Fruit fly (Drosophila melanogaster) whole organism, embryonic: ENCODE measurements around the gene mag.
A peak's percentile ranks its signal among the peaks of the same experiment; 100 is the strongest.

Experiments
- Blimp-1 ChIP-seq: fragments of 200-800 bp; sonication (Bioruptor generic); optimal IDR thresholded peaks from 3 replicates; lab custom pipeline; 2018; ENCODE audit warnings: missing biosample characterization, missing genetic modification characterization, mild to moderate bottlenecking, moderate library complexity, missing genetic modification reagents
- CG10147 ChIP-seq: fragments of 200-800 bp; sonication (Bioruptor generic); optimal IDR thresholded peaks from 2 replicates; lab custom pipeline; 2019; ENCODE audit warnings: missing biosample characterization, mild to moderate bottlenecking, missing genetic modification characterization, moderate library complexity
- CG12071 ChIP-seq: fragments of 200-800 bp; sonication (Bioruptor generic); optimal IDR thresholded peaks from 3 replicates; lab custom pipeline; 2018; ENCODE audit warnings: missing biosample characterization, mild to moderate bottlenecking, missing genetic modification characterization
- CG12104 ChIP-seq: fragments of 200-800 bp; sonication (Bioruptor generic); optimal IDR thresholded peaks from 3 replicates; lab custom pipeline; 2016; ENCODE audit warnings: missing biosample characterization, missing genetic modification characterization
- CG14050 ChIP-seq: fragments of 200-800 bp; sonication (Bioruptor generic); IDR thresholded peaks from 3 replicates; pipeline ENCODE4 v1.3.6; 2022; ENCODE audit warnings: missing biosample characterization, missing genetic modification characterization
- CG17612 ChIP-seq: fragments of 200-800 bp; sonication (Bioruptor generic); IDR thresholded peaks from 2 replicates; pipeline ENCODE4 v1.3.6; 2022; ENCODE audit warnings: missing biosample characterization, missing genetic modification characterization
- CG18476 ChIP-seq: fragments of 200-800 bp; sonication (Bioruptor generic); optimal IDR thresholded peaks from 2 replicates; lab custom pipeline; 2016; ENCODE audit warnings: missing biosample characterization, mild to moderate bottlenecking, missing genetic modification characterization
- CG2120 ChIP-seq: fragments of 200-800 bp; sonication (Bioruptor generic); optimal IDR thresholded peaks from 3 replicates; lab custom pipeline; 2016; ENCODE audit warnings: missing biosample characterization, missing genetic modification characterization
- CG30403 ChIP-seq: fragments of 200-800 bp; sonication (Bioruptor generic); optimal IDR thresholded peaks from 3 replicates; lab custom pipeline; 2016; ENCODE audit warnings: missing biosample characterization, missing genetic modification characterization
- CG30431 ChIP-seq: fragments of 200-800 bp; sonication (Bioruptor generic); optimal IDR thresholded peaks from 2 replicates; lab custom pipeline; 2017; ENCODE audit warnings: missing biosample characterization, missing genetic modification characterization
- CG31441 ChIP-seq: fragments of 200-800 bp; sonication (Bioruptor generic); IDR thresholded peaks from 2 replicates; pipeline ENCODE4 v1.3.6; 2022; ENCODE audit warnings: missing biosample characterization, missing genetic modification characterization
- CG3163 ChIP-seq: fragments of 200-800 bp; sonication (Bioruptor generic); optimal IDR thresholded peaks from 3 replicates; lab custom pipeline; 2016; ENCODE audit warnings: missing biosample characterization, missing genetic modification characterization
- CG33213 ChIP-seq: fragments of 200-800 bp; sonication (Bioruptor generic); optimal IDR thresholded peaks from 3 replicates; lab custom pipeline; 2016; ENCODE audit warnings: missing biosample characterization, missing genetic modification characterization
- CG34422 ChIP-seq: fragments of 200-800 bp; sonication (Bioruptor generic); IDR thresholded peaks from 3 replicates; pipeline ENCODE4 v1.3.6; 2022; ENCODE audit warnings: missing biosample characterization, missing genetic modification characterization
- CG42726 ChIP-seq: fragments of 200-800 bp; sonication (Bioruptor generic); IDR thresholded peaks from 2 replicates; pipeline ENCODE4 v1.3.6; 2022; ENCODE audit warnings: missing biosample characterization, missing genetic modification characterization; ENCODE audit not compliant: partially characterized antibody
- CG6175 ChIP-seq: fragments of 200-800 bp; sonication (Bioruptor generic); IDR thresholded peaks from 3 replicates; pipeline ENCODE4 v1.3.6; 2022; ENCODE audit warnings: missing biosample characterization, missing genetic modification characterization
- CG6683 ChIP-seq: fragments of 200-800 bp; sonication (Bioruptor generic); optimal IDR thresholded peaks from 2 replicates; lab custom pipeline; 2017; ENCODE audit warnings: missing biosample characterization, mild to moderate bottlenecking, missing genetic modification characterization, missing genetic modification reagents
- Dad ChIP-seq: fragments of 200-800 bp; sonication (Bioruptor generic); optimal IDR thresholded peaks from 3 replicates; lab custom pipeline; 2016; ENCODE audit warnings: missing biosample characterization, missing genetic modification characterization
- Drgx ChIP-seq: fragments of 200-800 bp; sonication (Bioruptor generic); IDR thresholded peaks from 2 replicates; pipeline ENCODE4 v1.3.6; 2022; ENCODE audit warnings: missing biosample characterization, missing genetic modification characterization
- Fer2 ChIP-seq: fragments of 200-800 bp; sonication (Bioruptor generic); optimal IDR thresholded peaks from 2 replicates; lab custom pipeline; 2018; ENCODE audit warnings: missing biosample characterization, mild to moderate bottlenecking, missing genetic modification characterization, moderate library complexity
- HLH4C ChIP-seq: fragments of 200-800 bp; sonication (Bioruptor generic); IDR thresholded peaks from 3 replicates; pipeline ENCODE4 v1.3.6; 2022; ENCODE audit warnings: missing biosample characterization, missing genetic modification characterization; ENCODE audit not compliant: partially characterized antibody
- HmgD ChIP-seq: fragments of 200-800 bp; sonication (Bioruptor generic); optimal IDR thresholded peaks from 3 replicates; lab custom pipeline; 2016; ENCODE audit warnings: missing biosample characterization, missing genetic modification characterization
- Hmx ChIP-seq: fragments of 200-800 bp; sonication (Bioruptor generic); optimal IDR thresholded peaks from 2 replicates; lab custom pipeline; 2016; ENCODE audit warnings: missing biosample characterization, missing genetic modification characterization
- Hsf ChIP-seq: fragments of 200-800 bp; sonication (Bioruptor generic); optimal IDR thresholded peaks from 3 replicates; lab custom pipeline; 2016; ENCODE audit warnings: missing biosample characterization, missing genetic modification characterization
- Jarid2 ChIP-seq: fragments of 200-800 bp; sonication (Bioruptor generic); optimal IDR thresholded peaks from 3 replicates; lab custom pipeline; 2017; ENCODE audit warnings: mild to moderate bottlenecking, missing biosample characterization, missing genetic modification reagents, missing genetic modification characterization
- Myb ChIP-seq: fragments of 200-800 bp; sonication (Bioruptor generic); optimal IDR thresholded peaks from 2 replicates; lab custom pipeline; 2016; ENCODE audit warnings: missing biosample characterization, missing genetic modification characterization
- NC2α ChIP-seq: fragments of 200-800 bp; sonication (Bioruptor generic); optimal IDR thresholded peaks from 2 replicates; lab custom pipeline; 2016; ENCODE audit warnings: missing biosample characterization, missing genetic modification characterization
- Ravus ChIP-seq: fragments of 200-800 bp; sonication (Bioruptor generic); IDR thresholded peaks from 2 replicates; pipeline ENCODE4 v1.3.6; 2022; ENCODE audit warnings: missing biosample characterization, missing genetic modification characterization
- ato ChIP-seq: fragments of 200-800 bp; sonication (Bioruptor generic); IDR thresholded peaks from 2 replicates; pipeline ENCODE4 v1.3.6; 2022; ENCODE audit warnings: missing biosample characterization, missing genetic modification characterization; ENCODE audit not compliant: partially characterized antibody
- bcd ChIP-seq: fragments of 200-800 bp; sonication (Bioruptor generic); optimal IDR thresholded peaks from 2 replicates; lab custom pipeline; 2017; ENCODE audit warnings: missing biosample characterization, mild to moderate bottlenecking, missing genetic modification characterization
- bsh ChIP-seq, 2 experiments: fragments of 200-800 bp; sonication (Bioruptor generic); optimal IDR thresholded peaks; 2 replicates each; lab custom pipeline; 2017 to 2018; ENCODE audit warnings: mild to moderate bottlenecking in 2 of 2, missing biosample characterization in 2 of 2, missing genetic modification characterization in 2 of 2, moderate library complexity in 1 of 2
- cas ChIP-seq: fragments of 200-800 bp; sonication (Bioruptor generic); IDR thresholded peaks from 2 replicates; pipeline ENCODE4 v1.3.6; 2022; ENCODE audit warnings: missing biosample characterization, missing genetic modification characterization
- cato ChIP-seq: fragments of 200-800 bp; sonication (Bioruptor generic); optimal IDR thresholded peaks from 2 replicates; lab custom pipeline; 2016; ENCODE audit warnings: missing biosample characterization, missing genetic modification characterization, borderline replicate concordance
- caup ChIP-seq: fragments of 200-800 bp; sonication (Bioruptor generic); optimal IDR thresholded peaks from 3 replicates; lab custom pipeline; 2017; ENCODE audit warnings: missing biosample characterization, mild to moderate bottlenecking, missing genetic modification characterization, moderate library complexity; ENCODE audit not compliant: severe bottlenecking
- ci ChIP-seq: fragments of 200-800 bp; sonication (Bioruptor generic); IDR thresholded peaks from 3 replicates; pipeline ENCODE4 v1.3.6; 2022; ENCODE audit warnings: missing biosample characterization, missing genetic modification characterization
- danr ChIP-seq: fragments of 200-800 bp; sonication (Bioruptor generic); IDR thresholded peaks from 2 replicates; pipeline ENCODE4 v1.3.6; 2022; ENCODE audit warnings: missing biosample characterization, missing genetic modification characterization
- disco-r ChIP-seq: fragments of 200-800 bp; sonication (Bioruptor generic); optimal IDR thresholded peaks from 2 replicates; lab custom pipeline; 2016; ENCODE audit warnings: missing biosample characterization, missing genetic modification characterization
- dmrt11E ChIP-seq: fragments of 200-800 bp; sonication (Bioruptor generic); optimal IDR thresholded peaks from 3 replicates; lab custom pipeline; 2018; ENCODE audit warnings: missing biosample characterization, mild to moderate bottlenecking, missing genetic modification characterization, moderate library complexity
- ems ChIP-seq: fragments of 200-800 bp; sonication (Bioruptor generic); optimal IDR thresholded peaks from 3 replicates; lab custom pipeline; 2016; ENCODE audit warnings: missing biosample characterization, missing genetic modification characterization
- fd3F ChIP-seq: fragments of 200-800 bp; sonication (Bioruptor generic); optimal IDR thresholded peaks from 2 replicates; lab custom pipeline; 2018; ENCODE audit warnings: missing biosample characterization, mild to moderate bottlenecking, missing genetic modification characterization, moderate library complexity
- jing ChIP-seq: fragments of 200-800 bp; sonication (Bioruptor generic); optimal IDR thresholded peaks from 2 replicates; lab custom pipeline; 2018; ENCODE audit warnings: missing biosample characterization, mild to moderate bottlenecking, missing genetic modification characterization
- mam ChIP-seq: fragments of 200-800 bp; sonication (Bioruptor generic); optimal IDR thresholded peaks from 3 replicates; lab custom pipeline; 2016; ENCODE audit warnings: missing biosample characterization, missing genetic modification characterization
- pho ChIP-seq: fragments of 200-800 bp; sonication (Bioruptor generic); optimal IDR thresholded peaks from 2 replicates; lab custom pipeline; 2016; ENCODE audit warnings: missing biosample characterization, missing genetic modification characterization
- sc ChIP-seq, 3 experiments: fragments of >200 bp in 2 of 3; fragments of 200-800 bp in 1 of 3; sonication (Bioruptor generic) in 1 of 3; optimal IDR thresholded peaks; 2 replicates in 2 of 3; 3 replicates in 1 of 3; lab custom pipeline; 2017; ENCODE audit warnings: mild to moderate bottlenecking in 1 of 3, missing biosample characterization in 1 of 3, missing genetic modification characterization in 1 of 3, missing genetic modification reagents in 1 of 3
- sens-2 ChIP-seq: fragments of 200-800 bp; sonication (Bioruptor generic); IDR thresholded peaks from 2 replicates; pipeline ENCODE4 v1.3.6; 2022; ENCODE audit warnings: missing biosample characterization, missing genetic modification characterization
- sr ChIP-seq: fragments of 200-800 bp; sonication (Bioruptor generic); IDR thresholded peaks from 3 replicates; pipeline ENCODE4 v1.3.6; 2022; ENCODE audit warnings: missing biosample characterization, missing genetic modification characterization
- twi ChIP-seq: fragments of 200-800 bp; optimal IDR thresholded peaks from 2 replicates; lab custom pipeline; 2019; ENCODE audit warnings: missing biosample characterization, mild to moderate bottlenecking, missing genetic modification characterization, moderate library complexity
- wor ChIP-seq: fragments of 200-800 bp; sonication (Bioruptor generic); IDR thresholded peaks from 2 replicates; pipeline ENCODE4 v1.3.6; 2022; ENCODE audit warnings: missing biosample characterization, missing genetic modification characterization

mag gene

dm6 chr3L:20493417-20494261 is 33.2 kb downstream of the mag start (continued):
- TF ChIP-seq CG33213 (GFP tag; lab: Kevin White, UChicago) (peak; percentile 4), ems (GFP tag; lab: Kevin White, UChicago) (peak; percentile 20), cas (GFP tag; lab: Robert Waterston, UW) (no peak; the same call in 1 of the 2 replicates), dmrt11E (tag; lab: Kevin White, UChicago) (no peak), CG30431 (no peak), pho (GFP tag; lab: Kevin White, UChicago) (peak; percentile 51), disco-r (GFP tag; lab: Kevin White, UChicago) (no peak), ci (GFP tag; lab: Robert Waterston, UW) (peak; percentile 69), Hmx (GFP tag; lab: Kevin White, UChicago) (peak; percentile 57), sr (GFP tag; lab: Robert Waterston, UW) (peak; percentile 96), Drgx (GFP tag; lab: Robert Waterston, UW) (peak; percentile 88), CG3163 (GFP tag; lab: Kevin White, UChicago) (peak; percentile 50), mam (GFP tag; lab: Kevin White, UChicago) (peak; percentile 55), Jarid2 (GFP tag; lab: Kevin White, UChicago) (peak; percentile 64), danr (GFP tag; lab: Robert Waterston, UW) (peak; percentile 68; the same call in 1 of the 2 replicates), Dad (peak; percentile 21), cato (GFP tag; lab: Kevin White, UChicago) (peak; percentile 11), CG31441 (peak; percentile 67; the same call in 1 of the 2 replicates), Ravus (GFP tag; lab: Robert Waterston, UW) (no peak), HLH4C (GFP tag; lab: Robert Waterston, UW) (no peak), CG17612 (no peak), CG2120 (peak; percentile 86), HmgD (GFP tag; lab: Kevin White, UChicago) (no peak), Myb (GFP tag; lab: Kevin White, UChicago) (peak; percentile 12), wor (peak; percentile 58), Blimp-1 (GFP tag; lab: Kevin White, UChicago) (peak; percentile 42), CG12071 (GFP tag; lab: Kevin White, UChicago) (no peak), CG42726 (no peak), bcd (GFP tag; lab: Kevin White, UChicago) (peak; percentile 69), CG10147 (GFP tag; lab: Kevin White, UChicago) (peak; percentile 76), CG12104 (GFP tag; lab: Kevin White, UChicago) (peak; percentile 60), CG30403 (GFP tag; lab: Kevin White, UChicago) (peak; percentile 84), Fer2 (tag; lab: Kevin White, UChicago) (no peak), fd3F (GFP tag; lab: Kevin White, UChicago) (peak; percentile 50), sc (optimal IDR thresholded peaks at IDR 0.05; lab: Kevin White, UChicago) (no peak), sc (GFP tag; optimal IDR thresholded peaks at IDR 0.05; lab: Kevin White, UChicago) (no peak), CG6175 (GFP tag; lab: Robert Waterston, UW) (no peak), CG18476 (GFP tag; lab: Kevin White, UChicago) (no peak), twi (tag; lab: Kevin White, UChicago) (peak; percentile 5), NC2α (GFP tag; lab: Kevin White, UChicago) (no peak), CG6683 (GFP tag; lab: Kevin White, UChicago) (peak; percentile 37), jing (no peak), CG34422 (peak; percentile 85; the same call in 2 of the 3 replicates), Hsf (GFP tag; lab: Kevin White, UChicago) (peak; percentile 62), ato (GFP tag; lab: Robert Waterston, UW) (no peak), CG14050 (GFP tag; lab: Robert Waterston, UW) (peak; percentile 67), bsh (GFP tag; optimal IDR thresholded peaks at IDR 0.05; lab: Kevin White, UChicago) (peak; percentile 32 to 57), caup (GFP tag; lab: Kevin White, UChicago) (peak; percentile 57), sens-2 (0 out of 2 replicates have a peak, but pooled peaks have one; percentile 20)
